Worm (Caenorhabditis elegans): ENCODE data around the gene fbxb-108.

ce11 chrII:2783380-2783779 lies 18.6 kb downstream of the fbxb-108 start:
- TF ChIP-seq F55B11.4 (tag; optimal IDR thresholded peaks at IDR 0.05; ENCODE audit: borderline replicate concordance, insufficient read depth): no peak
- TF ChIP-seq ama-1 (optimal IDR thresholded peaks at IDR 0.05): no peak
- TF ChIP-seq ama-1 (GFP tag; optimal IDR thresholded peaks at IDR 0.05): no peak
- no peak for TF ChIP-seq Y79H2A.3 (GFP tag; conservative IDR thresholded peaks at IDR 0.05)
- no peak for TF ChIP-seq aptf-3 (GFP tag; IDR thresholded peaks at IDR 0.05)
- TF ChIP-seq F39B2.1 (GFP tag; IDR thresholded peaks at IDR 0.05): no peak
- TF ChIP-seq T26A5.8 (tag; optimal IDR thresholded peaks at IDR 0.05): no peak

Measured in whole organism, young adult.